Fruit fly (Drosophila melanogaster): ENCODE data around the gene Mtr4.
"Not testable (repeated sequence)": the region's sequence is repeated elsewhere in the genome, so short reads cannot be mapped to it uniquely, and the experiment has no call there.

- not testable (repeated sequence) for TF ChIP-seq psq, Myc (optimal IDR thresholded peaks at IDR 0.05)
These were observed 47.2 kb upstream of the Mtr4 start, which contains the start of gene CG31827 for dm6 chr2L:15704871-15705270.
